Worm (Caenorhabditis elegans): Measurements from ENCODE around the gene F35C11.3.

Gene F35C11.3

DNA sequence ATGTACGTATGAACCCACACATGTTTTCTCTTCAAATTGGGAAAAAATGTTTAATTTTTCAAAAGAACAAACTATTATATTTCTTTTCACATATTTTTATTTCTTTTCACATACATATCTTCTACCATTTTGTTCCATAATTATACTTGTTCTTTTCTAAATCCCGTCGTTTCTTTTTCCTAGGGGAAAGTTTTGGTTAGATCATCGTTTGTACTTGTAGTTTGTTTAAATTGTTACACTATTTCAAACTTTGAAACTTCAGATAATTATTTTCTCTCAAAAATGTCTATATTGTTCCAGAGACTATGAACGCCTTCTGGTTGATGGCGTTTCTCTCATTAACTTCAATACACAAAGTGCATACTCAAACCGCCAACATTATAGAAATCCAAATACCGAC is 9.4 kb downstream of the F35C11.3 start, which contains the start of gene F35C11.7:
Gene F35C11.7, plus strand, starts transcription at position 301 of the 400 bp plus-strand sequence.
- TF ChIP-seq hlh-1 (tag; optimal IDR thresholded peaks at IDR 0.05) (no peak), snpc-4 (tag; optimal IDR thresholded peaks at IDR 0.05) (no peak), cnd-1 (tag; optimal IDR thresholded peaks at IDR 0.05) (no peak), ceh-83 (GFP tag; optimal IDR thresholded peaks at IDR 0.05) (no peak), flh-1 (GFP tag; optimal IDR thresholded peaks at IDR 0.05) (no peak), nhr-28 (tag; optimal IDR thresholded peaks at IDR 0.05) (no peak), lsy-2 (tag; optimal IDR thresholded peaks at IDR 0.05) (no peak), unc-120 (tag; optimal IDR thresholded peaks at IDR 0.05; ENCODE audit: poor library complexity, severe bottlenecking) (no peak), M03D4.4 (tag; optimal IDR thresholded peaks at IDR 0.05) (no peak), ceh-39 (tag; optimal IDR thresholded peaks at IDR 0.05) (no peak), zip-8 (tag; optimal IDR thresholded peaks at IDR 0.05) (no peak), elt-1 (tag; optimal IDR thresholded peaks at IDR 0.05; ENCODE audit: borderline replicate concordance, insufficient read depth) (no peak)

ce11 chrII:8259038-8259437 is 12.5 kb downstream of the F35C11.3 start, which contains the start of gene F35C11.6:
TSS of gene F35C11.6 (minus strand) at chrII:8259138.
- TF ChIP-seq zip-8 (tag; optimal IDR thresholded peaks at IDR 0.05) (no peak), elt-1 (tag; optimal IDR thresholded peaks at IDR 0.05; ENCODE audit: borderline replicate concordance, insufficient read depth) (no peak), mls-2 (tag; optimal IDR thresholded peaks at IDR 0.05) (no peak), hlh-1 (tag; optimal IDR thresholded peaks at IDR 0.05) (no peak), unc-39 (tag; optimal IDR thresholded peaks at IDR 0.05) (no peak), ztf-11 (tag; optimal IDR thresholded peaks at IDR 0.05) (no peak), bed-3 (GFP tag; optimal IDR thresholded peaks at IDR 0.05) (no peak), nhr-2 (tag; optimal IDR thresholded peaks at IDR 0.05) (no peak), lin-13 (tag; optimal IDR thresholded peaks at IDR 0.05) (no peak), sem-2 (GFP tag; optimal IDR thresholded peaks at IDR 0.05) (no peak), elt-3 (tag; optimal IDR thresholded peaks at IDR 0.05) (no peak), M03D4.4 (tag; optimal IDR thresholded peaks at IDR 0.05) (no peak), mab-5 (tag; optimal IDR thresholded peaks at IDR 0.05) (no peak), nhr-12 (tag; optimal IDR thresholded peaks at IDR 0.05) (no peak)

DNA sequence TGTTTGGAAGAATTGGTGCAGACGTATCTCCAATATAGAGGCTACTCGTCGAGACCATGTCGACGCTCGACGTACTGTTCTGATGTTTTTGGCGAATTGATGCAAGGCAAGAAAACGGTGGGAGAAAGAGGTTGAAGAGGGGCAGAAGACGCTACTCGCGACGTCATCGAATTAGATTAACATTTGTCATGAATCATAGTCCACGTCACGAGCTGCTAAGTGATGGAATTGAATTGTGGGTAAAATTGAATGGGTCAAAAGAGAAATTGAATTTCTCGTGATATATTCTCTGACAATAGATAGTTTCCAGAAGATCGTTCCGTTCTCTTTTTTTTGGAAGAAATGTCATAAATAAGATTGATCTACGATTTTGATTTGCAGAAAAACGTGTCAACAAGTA is 13.1 kb downstream of the F35C11.3 start:
- no peak for TF ChIP-seq tbx-8 (GFP tag; optimal IDR thresholded peaks at IDR 0.05)
- TF ChIP-seq mab-5 (tag; optimal IDR thresholded peaks at IDR 0.05): no peak
- TF ChIP-seq sem-2 (GFP tag; optimal IDR thresholded peaks at IDR 0.05): no peak
- TF ChIP-seq drap-1 (GFP tag; optimal IDR thresholded peaks at IDR 0.05): no peak
- no peak for TF ChIP-seq ceh-43 (GFP tag; optimal IDR thresholded peaks at IDR 0.05)

DNA sequence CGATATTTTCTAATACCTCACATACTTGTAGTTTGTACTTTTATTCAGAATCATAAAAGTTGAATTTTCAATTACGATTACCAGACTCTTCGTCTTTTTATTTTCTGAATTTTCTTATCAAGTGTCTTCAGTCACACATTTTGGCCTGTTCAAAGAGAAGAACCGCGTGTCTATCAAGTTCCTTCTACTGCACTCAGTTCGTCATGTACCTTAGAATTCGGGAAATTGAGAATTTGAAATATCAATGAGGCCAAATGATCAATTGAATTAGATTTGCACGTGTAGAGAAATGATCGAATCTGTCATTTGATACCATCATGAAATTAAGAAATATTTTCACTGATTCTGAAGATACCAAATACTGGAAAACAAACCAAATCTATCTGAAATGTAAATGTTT is 17.0 kb downstream of the F35C11.3 start:
- TF ChIP-seq pha-4 (tag; optimal IDR thresholded peaks at IDR 0.05): no peak
- TF ChIP-seq ztf-11 (tag; optimal IDR thresholded peaks at IDR 0.05): no peak
- no peak for TF ChIP-seq snpc-4 (tag; optimal IDR thresholded peaks at IDR 0.05)
- no peak for TF ChIP-seq mls-2 (tag; optimal IDR thresholded peaks at IDR 0.05)
- no peak for TF ChIP-seq cnd-1 (tag; optimal IDR thresholded peaks at IDR 0.05)
- no peak for TF ChIP-seq elt-1 (tag; optimal IDR thresholded peaks at IDR 0.05; ENCODE audit: borderline replicate concordance, insufficient read depth)
- TF ChIP-seq elt-3 (tag; optimal IDR thresholded peaks at IDR 0.05): no peak
- TF ChIP-seq blmp-1 (tag; optimal IDR thresholded peaks at IDR 0.05): no peak
- TF ChIP-seq drap-1 (GFP tag; optimal IDR thresholded peaks at IDR 0.05): no peak
- no peak for TF ChIP-seq mab-5 (tag; optimal IDR thresholded peaks at IDR 0.05)
- no peak for TF ChIP-seq lin-32 (GFP tag; optimal IDR thresholded peaks at IDR 0.05)

- TF ChIP-seq snpc-4 (tag; optimal IDR thresholded peaks at IDR 0.05): no peak
Observed at ce11 chrII:8264619-8265018, 18.0 kb downstream of the F35C11.3 start, which contains the start of gene srdh-1. TSS of gene srdh-1 (plus strand) at chrII:8264661.

DNA sequence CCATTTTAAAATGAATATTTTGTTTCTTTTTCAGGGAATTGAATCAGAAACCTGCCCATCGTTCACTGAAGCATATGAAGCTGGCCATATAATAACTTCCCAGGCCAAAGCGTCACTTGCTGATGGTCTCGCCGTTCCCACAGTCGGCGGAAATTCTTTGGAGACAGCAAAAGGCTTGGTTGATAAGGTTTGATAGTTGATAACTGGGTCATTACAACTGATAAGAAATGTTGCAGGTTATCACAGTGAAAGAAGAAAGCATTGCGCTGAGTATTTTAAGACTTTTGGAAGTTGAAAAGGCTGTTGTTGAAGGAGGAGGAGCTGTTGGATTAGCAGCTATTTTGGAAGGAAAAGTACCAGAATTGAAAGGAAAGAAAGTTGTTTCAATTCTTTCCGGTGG is 20.0 kb downstream of the F35C11.3 start:
- TF ChIP-seq nhr-2 (tag; optimal IDR thresholded peaks at IDR 0.05) (no peak), unc-120 (tag; optimal IDR thresholded peaks at IDR 0.05; ENCODE audit: poor library complexity, severe bottlenecking) (no peak), lin-13 (tag; optimal IDR thresholded peaks at IDR 0.05) (no peak), elt-3 (tag; optimal IDR thresholded peaks at IDR 0.05) (no peak), ham-2 (GFP tag; optimal IDR thresholded peaks at IDR 0.05) (no peak)
